Fruit fly (Drosophila melanogaster) whole organism, embryonic: ENCODE results near the gene FASN2.

Source experiments
- Blimp-1 ChIP-seq: fragments of 200-800 bp; sonication (Bioruptor generic); optimal IDR thresholded peaks from 3 replicates; lab custom pipeline; 2018; ENCODE audit warnings: missing biosample characterization, missing genetic modification characterization, mild to moderate bottlenecking, moderate library complexity, missing genetic modification reagents
- CG10209 ChIP-seq: fragments of 200-800 bp; sonication (Bioruptor generic); optimal IDR thresholded peaks from 3 replicates; lab custom pipeline; 2017; ENCODE audit warnings: missing biosample characterization, mild to moderate bottlenecking, missing genetic modification characterization, missing genetic modification reagents
- CG12071 ChIP-seq: fragments of 200-800 bp; sonication (Bioruptor generic); optimal IDR thresholded peaks from 3 replicates; lab custom pipeline; 2018; ENCODE audit warnings: missing biosample characterization, mild to moderate bottlenecking, missing genetic modification characterization
- CG12104 ChIP-seq: fragments of 200-800 bp; sonication (Bioruptor generic); optimal IDR thresholded peaks from 3 replicates; lab custom pipeline; 2016; ENCODE audit warnings: missing biosample characterization, missing genetic modification characterization
- CG14441 ChIP-seq: fragments of 200-800 bp; sonication (Bioruptor generic); IDR thresholded peaks from 2 replicates; pipeline ENCODE4 v1.3.6; 2022; ENCODE audit warnings: missing biosample characterization, missing genetic modification characterization
- CG15601 ChIP-seq: fragments of 200-800 bp; sonication (Bioruptor generic); optimal IDR thresholded peaks from 3 replicates; lab custom pipeline; 2019; ENCODE audit warnings: missing biosample characterization, mild to moderate bottlenecking, missing genetic modification characterization, moderate library complexity
- CG15696 ChIP-seq: fragments of 200-800 bp; sonication (Bioruptor generic); optimal IDR thresholded peaks from 2 replicates; lab custom pipeline; 2019; ENCODE audit warnings: missing biosample characterization, mild to moderate bottlenecking, missing genetic modification characterization, moderate library complexity
- CG17328 ChIP-seq: fragments of 200-800 bp; sonication (Bioruptor generic); IDR thresholded peaks from 2 replicates; pipeline ENCODE4 v1.3.6; 2022; ENCODE audit warnings: missing biosample characterization, missing genetic modification characterization
- CG2129 ChIP-seq: fragments of 200-800 bp; sonication (Bioruptor generic); IDR thresholded peaks from 2 replicates; pipeline ENCODE4 v1.3.6; 2022; ENCODE audit warnings: missing biosample characterization, missing genetic modification characterization; ENCODE audit not compliant: partially characterized antibody
- CG31365 ChIP-seq: fragments of 200-800 bp; sonication (Bioruptor generic); optimal IDR thresholded peaks from 2 replicates; lab custom pipeline; 2018; ENCODE audit warnings: missing biosample characterization, mild to moderate bottlenecking, missing genetic modification characterization
- CG32767 ChIP-seq: fragments of 200-800 bp; sonication (Bioruptor generic); IDR thresholded peaks from 2 replicates; pipeline ENCODE4 v1.3.6; 2022; ENCODE audit warnings: missing biosample characterization, missing genetic modification characterization
- CG4854 ChIP-seq: fragments of 200-800 bp; sonication (Bioruptor generic); optimal IDR thresholded peaks from 2 replicates; lab custom pipeline; 2016; ENCODE audit warnings: missing biosample characterization, missing genetic modification characterization, inconsistent platforms
- CG6654 ChIP-seq: fragments of 200-800 bp; sonication (Bioruptor generic); optimal IDR thresholded peaks from 2 replicates; lab custom pipeline; 2017; ENCODE audit warnings: missing biosample characterization, mild to moderate bottlenecking, missing genetic modification characterization
- CG6689 ChIP-seq: fragments of 200-800 bp; sonication (Bioruptor generic); IDR thresholded peaks from 2 replicates; pipeline ENCODE4 v1.3.6; 2022; ENCODE audit warnings: missing biosample characterization, missing genetic modification characterization
- CG7745 ChIP-seq: fragments of 200-800 bp; sonication (Bioruptor generic); optimal IDR thresholded peaks from 2 replicates; lab custom pipeline; 2018; ENCODE audit warnings: missing biosample characterization, mild to moderate bottlenecking, missing genetic modification characterization, moderate library complexity
- CG7786 ChIP-seq: fragments of 200-800 bp; sonication (Bioruptor generic); optimal IDR thresholded peaks from 2 replicates; lab custom pipeline; 2016; ENCODE audit warnings: missing biosample characterization, missing genetic modification characterization
- CG8765 ChIP-seq: fragments of 200-800 bp; sonication (Bioruptor generic); IDR thresholded peaks from 2 replicates; pipeline ENCODE4 v1.3.6; 2022; ENCODE audit warnings: missing biosample characterization, missing genetic modification characterization
- CG8924 ChIP-seq: fragments of 200-800 bp; optimal IDR thresholded peaks from 3 replicates; lab custom pipeline; 2019; ENCODE audit warnings: missing biosample characterization, mild to moderate bottlenecking, missing genetic modification characterization, moderate library complexity
- D19A ChIP-seq: fragments of 200-800 bp; optimal IDR thresholded peaks from 3 replicates; lab custom pipeline; 2019; ENCODE audit warnings: missing biosample characterization, mild to moderate bottlenecking, missing genetic modification characterization, moderate library complexity
- E2f1 ChIP-seq: fragments of 200-800 bp; sonication (Bioruptor generic); IDR thresholded peaks from 2 replicates; pipeline ENCODE4 v1.3.6; 2022; ENCODE audit warnings: missing biosample characterization, missing genetic modification characterization
- E2f2 ChIP-seq: fragments of 200-800 bp; sonication (Bioruptor generic); IDR thresholded peaks from 2 replicates; pipeline ENCODE4 v1.3.6; 2022; ENCODE audit warnings: missing biosample characterization, missing genetic modification characterization
- Ets97D ChIP-seq: fragments of 200-800 bp; sonication (Bioruptor generic); optimal IDR thresholded peaks from 3 replicates; lab custom pipeline; 2016; ENCODE audit warnings: missing biosample characterization, missing genetic modification characterization
- Gsc ChIP-seq: fragments of 200-800 bp; sonication (Bioruptor generic); IDR thresholded peaks from 2 replicates; pipeline ENCODE4 v1.3.6; 2022; ENCODE audit warnings: missing biosample characterization, missing genetic modification characterization
- HLH54F ChIP-seq: fragments of 200-800 bp; sonication (Bioruptor generic); optimal IDR thresholded peaks from 3 replicates; lab custom pipeline; 2016; ENCODE audit warnings: missing biosample characterization, missing genetic modification characterization
- HmgZ ChIP-seq: fragments of 200-800 bp; sonication (Bioruptor generic); optimal IDR thresholded peaks from 2 replicates; lab custom pipeline; 2018; ENCODE audit warnings: missing biosample characterization, mild to moderate bottlenecking, missing genetic modification characterization
- Lpt ChIP-seq: fragments of >200 bp; optimal IDR thresholded peaks from 2 replicates; lab custom pipeline; 2018; ENCODE audit warnings: missing biosample characterization, missing genetic modification characterization
- NC2α ChIP-seq: fragments of 200-800 bp; sonication (Bioruptor generic); optimal IDR thresholded peaks from 2 replicates; lab custom pipeline; 2016; ENCODE audit warnings: missing biosample characterization, missing genetic modification characterization
- Neu2 ChIP-seq: fragments of 200-800 bp; sonication (Bioruptor generic); optimal IDR thresholded peaks from 3 replicates; lab custom pipeline; 2016; ENCODE audit warnings: missing biosample characterization, missing genetic modification characterization, borderline replicate concordance
- ap ChIP-seq: fragments of 200-800 bp; sonication (Bioruptor generic); IDR thresholded peaks from 2 replicates; pipeline ENCODE4 v1.3.6; 2022; ENCODE audit warnings: missing biosample characterization, missing genetic modification characterization
- ash1 ChIP-seq: fragments of 200-800 bp; sonication (Bioruptor generic); optimal IDR thresholded peaks from 2 replicates; lab custom pipeline; 2018; ENCODE audit warnings: missing biosample characterization, mild to moderate bottlenecking, missing genetic modification characterization
- br ChIP-seq: fragments of >200 bp; optimal IDR thresholded peaks from 2 replicates; lab custom pipeline; 2017
- crp ChIP-seq, 2 experiments: fragments of 200-800 bp; sonication (Bioruptor generic); optimal IDR thresholded peaks; 2 replicates in 1 of 2; 3 replicates in 1 of 2; lab custom pipeline; 2017; ENCODE audit warnings: missing biosample characterization in 2 of 2, missing genetic modification characterization in 2 of 2, mild to moderate bottlenecking in 1 of 2, moderate library complexity in 1 of 2
- ftz-f1 ChIP-seq: fragments of 200-800 bp; sonication (Bioruptor generic); optimal IDR thresholded peaks from 2 replicates; lab custom pipeline; 2016; ENCODE audit warnings: missing biosample characterization, missing genetic modification characterization
- gro ChIP-seq: fragments of 200-800 bp; sonication (Bioruptor generic); optimal IDR thresholded peaks from 2 replicates; lab custom pipeline; 2016; ENCODE audit warnings: missing biosample characterization, missing genetic modification characterization
- gt ChIP-seq: fragments of 200-800 bp; sonication (Bioruptor generic); IDR thresholded peaks from 2 replicates; pipeline ENCODE4 v1.3.6; 2022; ENCODE audit warnings: missing biosample characterization, missing genetic modification characterization
- h ChIP-seq: fragments of >200 bp; optimal IDR thresholded peaks from 2 replicates; lab custom pipeline; 2017
- hbn ChIP-seq: fragments of 200-800 bp; sonication (Bioruptor generic); IDR thresholded peaks from 2 replicates; pipeline ENCODE4 v1.3.6; 2022; ENCODE audit warnings: missing biosample characterization, missing genetic modification characterization; ENCODE audit not compliant: partially characterized antibody
- lmd ChIP-seq: fragments of 200-800 bp; sonication (Bioruptor generic); IDR thresholded peaks from 2 replicates; pipeline ENCODE4 v1.3.6; 2022; ENCODE audit warnings: missing biosample characterization, missing genetic modification characterization
- nerfin-1 ChIP-seq: fragments of 200-800 bp; sonication (Bioruptor generic); optimal IDR thresholded peaks from 3 replicates; lab custom pipeline; 2019; ENCODE audit warnings: missing biosample characterization, mild to moderate bottlenecking, missing genetic modification characterization, moderate library complexity
- odd ChIP-seq: fragments of 200-800 bp; sonication (Bioruptor generic); optimal IDR thresholded peaks from 2 replicates; lab custom pipeline; 2017; ENCODE audit warnings: missing biosample characterization, mild to moderate bottlenecking, missing genetic modification characterization
- onecut ChIP-seq: fragments of 200-800 bp; sonication (Bioruptor generic); IDR thresholded peaks from 2 replicates; pipeline ENCODE4 v1.3.6; 2022; ENCODE audit warnings: missing biosample characterization, missing genetic modification characterization
- org-1 ChIP-seq: fragments of 200-800 bp; sonication (Bioruptor generic); optimal IDR thresholded peaks from 2 replicates; lab custom pipeline; 2017; ENCODE audit warnings: missing biosample characterization, missing genetic modification characterization
- ranshi ChIP-seq: fragments of 200-800 bp; sonication (Bioruptor generic); IDR thresholded peaks from 2 replicates; pipeline ENCODE4 v1.3.6; 2022; ENCODE audit warnings: missing biosample characterization, missing genetic modification characterization
- sens ChIP-seq: fragments of 200-800 bp; sonication (Bioruptor generic); peaks from one replicate; lab custom pipeline; 2016; ENCODE audit warnings: missing biosample characterization, missing genetic modification characterization
- sim ChIP-seq: fragments of 200-800 bp; sonication (Bioruptor generic); IDR thresholded peaks from 2 replicates; pipeline ENCODE4 v1.3.6; 2022; ENCODE audit warnings: missing biosample characterization, missing genetic modification characterization
- sima ChIP-seq: fragments of 200-800 bp; sonication (Bioruptor generic); optimal IDR thresholded peaks from 2 replicates; lab custom pipeline; 2016; ENCODE audit warnings: missing biosample characterization, missing genetic modification characterization
- tin ChIP-seq: fragments of 200-800 bp; sonication (Bioruptor generic); optimal IDR thresholded peaks from 3 replicates; lab custom pipeline; 2016; ENCODE audit warnings: missing biosample characterization, missing genetic modification characterization
- tll ChIP-seq, 2 experiments: fragments of 200-800 bp in 1 of 2; fragments of >200 bp in 1 of 2; sonication (Bioruptor generic) in 1 of 2; optimal IDR thresholded peaks; 2 replicates each; lab custom pipeline; 2017 to 2019; ENCODE audit warnings: missing biosample characterization in 2 of 2, missing genetic modification characterization in 2 of 2, mild to moderate bottlenecking in 1 of 2, moderate library complexity in 1 of 2
- toy ChIP-seq: fragments of 200-800 bp; sonication (Bioruptor generic); IDR thresholded peaks from 2 replicates; pipeline ENCODE4 v1.3.6; 2022; ENCODE audit warnings: missing biosample characterization, missing genetic modification characterization
- twi ChIP-seq: fragments of 200-800 bp; optimal IDR thresholded peaks from 2 replicates; lab custom pipeline; 2019; ENCODE audit warnings: missing biosample characterization, mild to moderate bottlenecking, missing genetic modification characterization, moderate library complexity
- zen ChIP-seq: fragments of 200-800 bp; sonication (Bioruptor generic); optimal IDR thresholded peaks from 3 replicates; lab custom pipeline; 2018; ENCODE audit warnings: missing biosample characterization, mild to moderate bottlenecking, missing genetic modification characterization, moderate library complexity

Gene FASN2

dm6 chr2L:3057951-3058771 lies 14.4 kb downstream of the FASN2 start (continued):
- TF ChIP-seq sens (GFP tag; lab: Kevin White, UChicago) (peak; percentile 69), sim (GFP tag; lab: Robert Waterston, UW) (no peak), Ets97D (GFP tag; lab: Kevin White, UChicago) (no peak), ranshi (no peak), tin (GFP tag; lab: Kevin White, UChicago) (no peak), onecut (GFP tag; lab: Robert Waterston, UW) (peak; percentile 5; the same call in 1 of the 2 replicates), CG15601 (tag; lab: Kevin White, UChicago) (no peak), HLH54F (no peak), hbn (no peak), CG7745 (no peak), D19A (tag; lab: Kevin White, UChicago) (no peak), CG31365 (tag; lab: Kevin White, UChicago) (no peak), zen (tag; lab: Kevin White, UChicago) (no peak), crp (GFP tag; optimal IDR thresholded peaks at IDR 0.05; lab: Kevin White, UChicago) (no peak), CG12071 (no peak), gro (GFP tag; lab: Kevin White, UChicago) (peak; percentile 89), ash1 (peak; percentile 4), lmd (GFP tag; lab: Robert Waterston, UW) (no peak), h (no peak), E2f2 (GFP tag; lab: Robert Waterston, UW) (no peak), CG10209 (no peak), Neu2 (GFP tag; lab: Kevin White, UChicago) (no peak), CG4854 (GFP tag; lab: Kevin White, UChicago) (no peak), ftz-f1 (GFP tag; lab: Kevin White, UChicago) (peak; percentile 78), ap (GFP tag; lab: Robert Waterston, UW) (no peak), Lpt (GFP tag; lab: Kevin White, UChicago) (no peak), CG8765 (GFP tag; lab: Robert Waterston, UW) (no peak), CG6654 (GFP tag; lab: Kevin White, UChicago) (no peak), CG32767 (GFP tag; lab: Robert Waterston, UW) (no peak), CG15696 (tag; lab: Kevin White, UChicago) (peak; percentile 2), toy (no peak), Blimp-1 (GFP tag; lab: Kevin White, UChicago) (no peak), twi (tag; lab: Kevin White, UChicago) (no peak), HmgZ (tag; lab: Kevin White, UChicago) (peak; percentile 40), E2f1 (no peak), CG12104 (GFP tag; lab: Kevin White, UChicago) (no peak), org-1 (GFP tag; lab: Kevin White, UChicago) (peak; percentile 2), tll (GFP tag; optimal IDR thresholded peaks at IDR 0.05; lab: Kevin White, UChicago) (no peak), gt (GFP tag; lab: Robert Waterston, UW) (no peak), Gsc (no peak), CG2129 (GFP tag; lab: Robert Waterston, UW) (no peak), nerfin-1 (tag; lab: Kevin White, UChicago) (no peak), CG14441 (GFP tag; lab: Robert Waterston, UW) (no peak), NC2α (GFP tag; lab: Kevin White, UChicago) (no peak), sima (GFP tag; lab: Kevin White, UChicago) (no peak), CG17328 (GFP tag; lab: Robert Waterston, UW) (no peak), CG7786 (GFP tag; lab: Kevin White, UChicago) (no peak), CG8924 (tag; lab: Kevin White, UChicago) (no peak), odd (GFP tag; lab: Kevin White, UChicago) (no peak), CG6689 (0 out of 2 replicates have a peak, but pooled peaks have one; percentile 10), br (lab: Kevin White, UChicago) (no peak)
